Worm (Caenorhabditis elegans): ENCODE measurements around the gene rpb-12.

DNA sequence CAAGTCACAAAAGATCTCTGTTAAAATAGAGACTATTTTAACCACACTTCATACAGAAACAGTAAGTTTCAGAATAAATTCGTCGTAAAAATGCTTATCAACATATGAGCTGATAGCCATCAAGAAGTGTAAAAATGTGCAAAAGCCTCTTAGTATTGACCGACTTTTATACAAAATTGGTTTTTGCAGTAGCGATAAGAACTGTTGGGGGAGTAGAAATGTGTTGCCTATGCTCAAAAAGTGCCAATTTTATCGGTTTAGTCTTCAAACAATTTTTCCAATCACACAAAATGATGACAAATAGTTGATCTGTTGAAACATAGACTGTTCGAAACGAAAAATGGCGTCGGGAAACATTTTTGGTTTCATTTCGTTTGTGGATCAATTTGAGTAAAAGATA, 13.2 kb upstream of the rpb-12 start:
- TF ChIP-seq snpc-4 (tag; optimal IDR thresholded peaks at IDR 0.05) (no peak), nhr-76 (tag; optimal IDR thresholded peaks at IDR 0.05) (no peak), nhr-67 (tag; optimal IDR thresholded peaks at IDR 0.05) (no peak), tbx-2 (tag; optimal IDR thresholded peaks at IDR 0.05) (no peak)
